Worm (Caenorhabditis elegans) whole organism, late embryonic: Measurements from ENCODE around the gene F46C3.7.

ENCODE experiments used
- C08G9.2 ChIP-seq: sonication (generic microtip); optimal IDR thresholded peaks from 2 replicates; lab custom pipeline; 2016; ENCODE audit warnings: mild to moderate bottlenecking, missing genetic modification characterization, moderate library complexity, missing compliant biosample characterization
- ceh-14 ChIP-seq: sonication (generic microtip); optimal IDR thresholded peaks from 2 replicates; lab custom pipeline; 2016; ENCODE audit warnings: missing genotype, missing genetic modification characterization, missing compliant biosample characterization
- ceh-31 ChIP-seq: sonication (generic microtip); optimal IDR thresholded peaks from 2 replicates; lab custom pipeline; 2016; ENCODE audit warnings: missing genetic modification characterization, missing compliant biosample characterization
- fkh-10 ChIP-seq: fragments of 150-350 bp; optimal IDR thresholded peaks from 2 replicates; lab custom pipeline; 2014; ENCODE audit warnings: missing biosample characterization, missing genetic modification reagents, missing genetic modification characterization
- hlh-8 ChIP-seq: sonication (generic microtip); optimal IDR thresholded peaks from 2 replicates; lab custom pipeline; 2016; ENCODE audit warnings: missing genotype, missing genetic modification characterization, missing compliant biosample characterization
- pat-9 ChIP-seq: fragments of 200-800 bp; sonication (Bioruptor generic); optimal IDR thresholded peaks from 2 replicates; lab custom pipeline; 2018; ENCODE audit warnings: mild to moderate bottlenecking, missing genetic modification characterization, moderate library complexity, missing compliant biosample characterization
- pha-4 ChIP-seq: fragments of 150-350 bp; optimal IDR thresholded peaks from 2 replicates; lab custom pipeline; 2018; ENCODE audit warnings: missing biosample characterization, missing genetic modification reagents, missing genetic modification characterization
- ref-2 ChIP-seq: sonication (generic microtip); optimal IDR thresholded peaks from 2 replicates; lab custom pipeline; 2016; ENCODE audit warnings: missing genetic modification characterization, missing compliant biosample characterization

- TF ChIP-seq C08G9.2 (tag; lab: Kevin White, UChicago), result no peak
- TF ChIP-seq ceh-14 (tag; lab: Kevin White, UChicago), result no peak
- TF ChIP-seq pat-9 (tag; lab: Kevin White, UChicago), result no peak
- no peak for TF ChIP-seq ceh-31 (tag; lab: Kevin White, UChicago)
- no peak for TF ChIP-seq fkh-10 (GFP tag; lab: Kevin White, UChicago)
- TF ChIP-seq ref-2 (tag; lab: Kevin White, UChicago), result no peak
- TF ChIP-seq pha-4 (tag; lab: Kevin White, UChicago), result no peak
- TF ChIP-seq hlh-8, result no peak
These were observed 31.6 kb downstream of the F46C3.7 start for ce11 chrX:11471409-11471808.
